Fruit fly (Drosophila melanogaster): ENCODE results near the gene CG3345.
A peak's percentile ranks its signal among the peaks of the same experiment; 100 is the strongest.

CG3345 gene

dm6 chr2L:220509-220908 is 48.4 kb upstream of the CG3345 start (continued):
- no peak for TF ChIP-seq eyg (GFP tag; optimal IDR thresholded peaks at IDR 0.05)
- no peak for TF ChIP-seq gsb (GFP tag; IDR thresholded peaks at IDR 0.05)
- no peak for TF ChIP-seq schlank (tag; optimal IDR thresholded peaks at IDR 0.05)
- no peak for TF ChIP-seq insv (GFP tag; optimal IDR thresholded peaks at IDR 0.05)
- TF ChIP-seq esg (GFP tag; conservative IDR thresholded peaks at IDR 0.05): no peak
- peak; percentile 58 for TF ChIP-seq CG4360 (GFP tag; IDR thresholded peaks at IDR 0.05)
- TF ChIP-seq bowl (GFP tag; IDR thresholded peaks at IDR 0.05): no peak
- no peak for TF ChIP-seq nau (GFP tag; optimal IDR thresholded peaks at IDR 0.05)
- no peak for TF ChIP-seq CG13123 (GFP tag; optimal IDR thresholded peaks at IDR 0.05)
- no peak for TF ChIP-seq CG7556 (GFP tag; optimal IDR thresholded peaks at IDR 0.05)
- TF ChIP-seq ab (GFP tag; optimal IDR thresholded peaks at IDR 0.05): no peak
- TF ChIP-seq Hr3 (GFP tag; optimal IDR thresholded peaks at IDR 0.05): no peak
- TF ChIP-seq shn (GFP tag; optimal IDR thresholded peaks at IDR 0.05): no peak
- no peak for TF ChIP-seq ftz-f1 (GFP tag; optimal IDR thresholded peaks at IDR 0.05)
- no peak for TF ChIP-seq Mad (GFP tag; optimal IDR thresholded peaks at IDR 0.05)
- peak; percentile 15 for TF ChIP-seq Spps (tag; optimal IDR thresholded peaks at IDR 0.05)
- peak; percentile 21 for TF ChIP-seq gem (tag; optimal IDR thresholded peaks at IDR 0.05)
- no peak for TF ChIP-seq CG1529 (GFP tag; optimal IDR thresholded peaks at IDR 0.05)
- no peak for TF ChIP-seq Atf-2 (GFP tag; optimal IDR thresholded peaks at IDR 0.05)
- no peak for TF ChIP-seq CG10274 (GFP tag; optimal IDR thresholded peaks at IDR 0.05)
- no peak for TF ChIP-seq Usf (GFP tag; optimal IDR thresholded peaks at IDR 0.05)
- TF ChIP-seq Dad (GFP tag; optimal IDR thresholded peaks at IDR 0.05): no peak
- TF ChIP-seq exex (tag; optimal IDR thresholded peaks at IDR 0.05): no peak
- TF ChIP-seq CG7928 (GFP tag; optimal IDR thresholded peaks at IDR 0.05): no peak
- no peak for TF ChIP-seq CG10321 (GFP tag; IDR thresholded peaks at IDR 0.05)
- peak; percentile 71 for TF ChIP-seq wek (GFP tag; optimal IDR thresholded peaks at IDR 0.05)
- TF ChIP-seq en (GFP tag; optimal IDR thresholded peaks at IDR 0.05): no peak
- TF ChIP-seq ranshi (GFP tag; IDR thresholded peaks at IDR 0.05): 0 out of 2 replicates have a peak, but pooled peaks have one; percentile 24
- TF ChIP-seq HLH3B (GFP tag; IDR thresholded peaks at IDR 0.05): no peak
- no peak for TF ChIP-seq nmo (GFP tag; optimal IDR thresholded peaks at IDR 0.05)
- TF ChIP-seq trem (tag; optimal IDR thresholded peaks at IDR 0.05): no peak
- no peak for TF ChIP-seq run (tag; optimal IDR thresholded peaks at IDR 0.05)
- TF ChIP-seq CG30020 (tag; optimal IDR thresholded peaks at IDR 0.05): no peak
- no peak for TF ChIP-seq CG9215 (GFP tag; IDR thresholded peaks at IDR 0.05)
- TF ChIP-seq CG3995 (GFP tag; optimal IDR thresholded peaks at IDR 0.05): no peak
- TF ChIP-seq gsb-n (tag; optimal IDR thresholded peaks at IDR 0.05): peak; percentile 34
- no peak for TF ChIP-seq jumu (GFP tag; optimal IDR thresholded peaks at IDR 0.05)
- no peak for TF ChIP-seq slp2 (GFP tag; optimal IDR thresholded peaks at IDR 0.05)
- no peak for TF ChIP-seq CG13894 (tag; optimal IDR thresholded peaks at IDR 0.05)
- peak; percentile 56; the same call in 1 of the 2 replicates for TF ChIP-seq onecut (GFP tag; IDR thresholded peaks at IDR 0.05)
- no peak for TF ChIP-seq crc (GFP tag; optimal IDR thresholded peaks at IDR 0.05)
- no peak for TF ChIP-seq CG7271 (tag; optimal IDR thresholded peaks at IDR 0.05)
- TF ChIP-seq Poxn (GFP tag; IDR thresholded peaks at IDR 0.05): no peak
- no peak for TF ChIP-seq Doc2 (GFP tag; IDR thresholded peaks at IDR 0.05)
- TF ChIP-seq Jarid2 (GFP tag; optimal IDR thresholded peaks at IDR 0.05): no peak
- TF ChIP-seq cas (GFP tag; IDR thresholded peaks at IDR 0.05): no peak
- TF ChIP-seq D19A (tag; optimal IDR thresholded peaks at IDR 0.05): peak; percentile 24
- peak; percentile 21 for TF ChIP-seq HHEX (GFP tag; optimal IDR thresholded peaks at IDR 0.05)
- TF ChIP-seq Deaf1 (tag; optimal IDR thresholded peaks at IDR 0.05): peak; percentile 83
- TF ChIP-seq btn (GFP tag; optimal IDR thresholded peaks at IDR 0.05): no peak
- no peak for TF ChIP-seq ato (GFP tag; IDR thresholded peaks at IDR 0.05; ENCODE audit: partially characterized antibody)
- no peak for TF ChIP-seq CG12391 (tag; optimal IDR thresholded peaks at IDR 0.05)
- no peak for TF ChIP-seq HLH4C (GFP tag; IDR thresholded peaks at IDR 0.05; ENCODE audit: partially characterized antibody)
